Worm (Caenorhabditis elegans) whole organism, midembryonic: Measurements from ENCODE around the gene R151.2.

Experiments used
- T22C8.4 ChIP-seq: fragments of 200-800 bp; sonication (Bioruptor generic); IDR thresholded peaks from 2 replicates; pipeline ENCODE4 v1.3.6; 2022; ENCODE audit warnings: missing genetic modification characterization, missing compliant biosample characterization
- tab-1 ChIP-seq: fragments of 200-800 bp; sonication (Bioruptor generic); IDR thresholded peaks from 2 replicates; pipeline ENCODE4 v1.3.6; 2022; ENCODE audit warnings: missing genetic modification characterization, missing compliant biosample characterization
- ztf-29 ChIP-seq: fragments of 200-800 bp; sonication (Bioruptor generic); IDR thresholded peaks from 2 replicates; pipeline ENCODE4 v1.3.6; 2022; ENCODE audit warnings: missing genetic modification reagents, missing genetic modification characterization, missing compliant biosample characterization

ce11 chrIII:7215532-7215931 lies 5.8 kb downstream of the R151.2 start:
- TF ChIP-seq tab-1 (GFP tag; lab: Robert Waterston, UW) (no peak), T22C8.4 (GFP tag; lab: Robert Waterston, UW) (no peak), ztf-29 (no peak)
